Worm (Caenorhabditis elegans) whole organism, L3 larva: ENCODE measurements around the gene B0507.6.

Experiments used
- R02D3.7 ChIP-seq: fragments of 150-350 bp; optimal IDR thresholded peaks from 2 replicates; lab custom pipeline; 2014; ENCODE audit warnings: missing biosample characterization, missing genetic modification characterization
- ZK546.5 ChIP-seq: sonication (generic microtip); optimal IDR thresholded peaks from 2 replicates; lab custom pipeline; 2017; ENCODE audit warnings: missing biosample characterization, missing genetic modification characterization
- aly-2 ChIP-seq: fragments of 150-350 bp; optimal IDR thresholded peaks from 2 replicates; lab custom pipeline; 2014; ENCODE audit warnings: missing biosample characterization, missing genetic modification characterization
- ama-1 ChIP-seq: fragments of 150-350 bp; optimal IDR thresholded peaks from 2 replicates; lab custom pipeline; 2018
- ceh-16 ChIP-seq: sonication (generic microtip); optimal IDR thresholded peaks from 2 replicates; lab custom pipeline; 2017; ENCODE audit warnings: missing biosample characterization, missing genetic modification characterization
- ceh-82 ChIP-seq: fragments of 150-350 bp; optimal IDR thresholded peaks from 2 replicates; lab custom pipeline; 2014; ENCODE audit warnings: missing biosample characterization, missing genetic modification characterization
- ceh-9 ChIP-seq: sonication (generic microtip); optimal IDR thresholded peaks from 2 replicates; lab custom pipeline; 2018; ENCODE audit warnings: missing biosample characterization, missing genetic modification characterization
- egl-5 ChIP-seq: fragments of 150-350 bp; optimal IDR thresholded peaks from 2 replicates; lab custom pipeline; 2017; ENCODE audit warnings: missing biosample characterization, missing genetic modification reagents, missing genetic modification characterization, inconsistent platforms
- elt-2 ChIP-seq: sonication (generic microtip); optimal IDR thresholded peaks from 2 replicates; lab custom pipeline; 2016; ENCODE audit warnings: missing genetic modification reagents, mild to moderate bottlenecking, missing genetic modification characterization, missing compliant biosample characterization
- elt-3 ChIP-seq, 3 experiments: fragments of 150-350 bp in 1 of 3; sonication (generic microtip) in 2 of 3; optimal IDR thresholded peaks; 2 replicates in 2 of 3; 4 replicates in 1 of 3; lab custom pipeline; 2014 to 2017; ENCODE audit warnings: missing biosample characterization in 3 of 3, missing genetic modification characterization in 3 of 3
- fkh-10 ChIP-seq: sonication (generic microtip); optimal IDR thresholded peaks from 2 replicates; lab custom pipeline; 2017; ENCODE audit warnings: missing biosample characterization, missing genetic modification reagents, missing genetic modification characterization
- fkh-2 ChIP-seq: fragments of 150-350 bp; optimal IDR thresholded peaks from 2 replicates; lab custom pipeline; 2014; ENCODE audit warnings: missing biosample characterization, missing genetic modification reagents, missing genetic modification characterization
- fos-1 ChIP-seq: fragments of 150-350 bp; optimal IDR thresholded peaks from 2 replicates; lab custom pipeline; 2014; ENCODE audit warnings: missing biosample characterization, missing genetic modification characterization
- hmg-11 ChIP-seq: sonication (generic microtip); optimal IDR thresholded peaks from 2 replicates; lab custom pipeline; 2016; ENCODE audit warnings: missing genetic modification characterization, missing compliant biosample characterization
- jun-1 ChIP-seq: fragments of 150-350 bp; optimal IDR thresholded peaks from 2 replicates; lab custom pipeline; 2014; ENCODE audit warnings: missing biosample characterization, missing genetic modification reagents, missing genetic modification characterization
- lin-15B ChIP-seq: fragments of 150-350 bp; optimal IDR thresholded peaks from 2 replicates; lab custom pipeline; 2014; ENCODE audit warnings: missing biosample characterization, missing genetic modification characterization
- lin-39 ChIP-seq: fragments of 150-350 bp; optimal IDR thresholded peaks from 2 replicates; lab custom pipeline; 2018; ENCODE audit warnings: missing biosample characterization, missing genetic modification reagents, missing genetic modification characterization
- lsy-12 ChIP-seq: sonication (generic microtip); optimal IDR thresholded peaks from 2 replicates; lab custom pipeline; 2016; ENCODE audit warnings: mild to moderate bottlenecking, missing genetic modification characterization, missing compliant biosample characterization
- mdl-1 ChIP-seq: fragments of 150-350 bp; optimal IDR thresholded peaks from 2 replicates; lab custom pipeline; 2014; ENCODE audit warnings: missing biosample characterization, missing genetic modification characterization
- nfya-1 ChIP-seq: sonication (generic microtip); optimal IDR thresholded peaks from 2 replicates; lab custom pipeline; 2017; ENCODE audit warnings: missing genetic modification characterization, mild to moderate bottlenecking, missing compliant biosample characterization, antibody characterized with exemption, moderate library complexity; ENCODE audit not compliant: insufficient read depth
- nhr-12 ChIP-seq: fragments of 150-350 bp; optimal IDR thresholded peaks from 2 replicates; lab custom pipeline; 2014; ENCODE audit warnings: missing biosample characterization, missing genetic modification characterization
- nhr-23 ChIP-seq: fragments of 150-350 bp; optimal IDR thresholded peaks from 2 replicates; lab custom pipeline; 2014; ENCODE audit warnings: missing biosample characterization, missing genetic modification reagents, missing genetic modification characterization
- nhr-237 ChIP-seq: fragments of 150-350 bp; optimal IDR thresholded peaks from 2 replicates; lab custom pipeline; 2014; ENCODE audit warnings: missing biosample characterization, missing genetic modification characterization
- nhr-25 ChIP-seq: sonication (generic microtip); optimal IDR thresholded peaks from 2 replicates; lab custom pipeline; 2017; ENCODE audit warnings: missing biosample characterization, missing genetic modification characterization
- nhr-28 ChIP-seq: fragments of 150-350 bp; optimal IDR thresholded peaks from 2 replicates; lab custom pipeline; 2014; ENCODE audit warnings: missing biosample characterization, missing genetic modification characterization
- nhr-43 ChIP-seq: sonication (generic microtip); optimal IDR thresholded peaks from 2 replicates; lab custom pipeline; 2016; ENCODE audit warnings: mild to moderate bottlenecking, missing genetic modification characterization, missing compliant biosample characterization; ENCODE audit not compliant: poor library complexity, severe bottlenecking
- nhr-77 ChIP-seq: fragments of 150-350 bp; optimal IDR thresholded peaks from 2 replicates; lab custom pipeline; 2014; ENCODE audit warnings: missing biosample characterization, missing genetic modification characterization
- pha-4 ChIP-seq: fragments of 150-350 bp; optimal IDR thresholded peaks from 2 replicates; lab custom pipeline; 2014; ENCODE audit warnings: missing biosample characterization, missing genetic modification reagents, missing genetic modification characterization
- pqm-1 ChIP-seq: fragments of 150-350 bp; optimal IDR thresholded peaks from 2 replicates; lab custom pipeline; 2017; ENCODE audit warnings: missing biosample characterization, missing genetic modification characterization, inconsistent platforms
- snpc-4 ChIP-seq: fragments of 150-350 bp; optimal IDR thresholded peaks from 2 replicates; lab custom pipeline; 2014; ENCODE audit warnings: missing biosample characterization, missing genetic modification characterization
- tbx-2 ChIP-seq: sonication (generic microtip); optimal IDR thresholded peaks from 2 replicates; lab custom pipeline; 2016; ENCODE audit warnings: mild to moderate bottlenecking, missing genetic modification characterization, missing compliant biosample characterization
- unc-39 ChIP-seq: sonication (generic microtip); optimal IDR thresholded peaks from 4 replicates; lab custom pipeline; 2017; ENCODE audit warnings: missing biosample characterization, missing genetic modification characterization
- ztf-11 ChIP-seq: fragments of 150-350 bp; optimal IDR thresholded peaks from 2 replicates; lab custom pipeline; 2014; ENCODE audit warnings: missing biosample characterization, missing genetic modification characterization
- ztf-4 ChIP-seq: fragments of 150-350 bp; optimal IDR thresholded peaks from 2 replicates; lab custom pipeline; 2014; ENCODE audit warnings: missing biosample characterization, missing genetic modification characterization

B0507.6 gene

ce11 chrV:8785526-8785925, 39.6 kb downstream of the B0507.6 start:
- TF ChIP-seq nhr-28 (tag; lab: Kevin White, UChicago) = no peak
- peak; percentile 52 for TF ChIP-seq elt-2 (tag; lab: Kevin White, UChicago)
- TF ChIP-seq fos-1 (tag; lab: Kevin White, UChicago) = no peak
- TF ChIP-seq nfya-1 (tag; lab: Kevin White, UChicago) = peak; percentile 12
- no peak for TF ChIP-seq nhr-77 (tag; lab: Kevin White, UChicago)
- TF ChIP-seq mdl-1 (tag; lab: Kevin White, UChicago) = no peak
- no peak for TF ChIP-seq unc-39
- TF ChIP-seq hmg-11 (tag; lab: Kevin White, UChicago) = peak; percentile 51
- TF ChIP-seq nhr-25 (tag; lab: Kevin White, UChicago) = no peak
- peak; percentile 10 for TF ChIP-seq lin-15B (tag; lab: Kevin White, UChicago)
- TF ChIP-seq nhr-237 (tag; lab: Kevin White, UChicago) = no peak
- TF ChIP-seq ztf-4 = no peak
- TF ChIP-seq ZK546.5 (tag; lab: Kevin White, UChicago) = no peak
- peak; percentile 31 for TF ChIP-seq pha-4 (tag; lab: Kevin White, UChicago)
- peak; percentile 34 for TF ChIP-seq lin-39 (tag; lab: Kevin White, UChicago)

- TF ChIP-seq nhr-77 (tag; lab: Kevin White, UChicago) (no peak), R02D3.7 (tag; lab: Kevin White, UChicago) (no peak), ceh-82 (no peak), jun-1 (no peak), pha-4 (tag; lab: Kevin White, UChicago) (no peak), lin-15B (tag; lab: Kevin White, UChicago) (no peak)
Measured at ce11 chrV:8786245-8786644, 40.3 kb downstream of the B0507.6 start, which contains the start of gene sup-37. sup-37 (plus strand) TSS chrV:8786545.

ce11 chrV:8789345-8789744, 43.4 kb downstream of the B0507.6 start:
- TF ChIP-seq lin-39 (tag; lab: Kevin White, UChicago) (no peak), nhr-23 (tag; lab: Kevin White, UChicago) (no peak), ceh-82 (no peak), fkh-2 (tag; lab: Kevin White, UChicago) (no peak), aly-2 (tag; lab: Kevin White, UChicago) (no peak), elt-2 (tag; lab: Kevin White, UChicago) (no peak), tbx-2 (tag; lab: Kevin White, UChicago) (no peak), snpc-4 (tag; lab: Kevin White, UChicago) (no peak), elt-3 (tag; optimal IDR thresholded peaks at IDR 0.05; lab: Kevin White, UChicago) (no peak), ceh-16 (tag; lab: Kevin White, UChicago) (no peak), egl-5 (tag; lab: Kevin White, UChicago) (no peak), ceh-9 (tag; lab: Kevin White, UChicago) (no peak), hmg-11 (tag; lab: Kevin White, UChicago) (no peak), fos-1 (tag; lab: Kevin White, UChicago) (no peak), ama-1 (lab: Kevin White, UChicago) (no peak), nhr-43 (tag; lab: Kevin White, UChicago) (no peak)

DNA sequence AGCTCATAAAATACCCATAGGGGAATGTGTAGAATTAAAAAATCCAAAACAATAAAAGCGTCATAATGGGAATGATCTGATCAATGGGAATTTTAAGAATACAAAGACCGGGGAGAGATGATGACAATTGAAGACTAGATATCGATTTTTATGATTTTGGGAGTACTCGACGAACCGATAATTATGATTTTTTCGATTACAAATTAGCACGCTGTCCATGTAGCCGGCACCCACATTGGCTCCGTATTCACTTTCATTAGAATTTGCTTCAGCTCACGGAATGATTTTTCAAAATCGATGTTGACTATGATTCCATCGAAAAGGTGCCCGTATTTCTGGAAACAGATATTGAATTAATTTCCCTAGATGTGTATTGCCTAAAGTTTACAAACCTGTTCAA, 46.9 kb downstream of the B0507.6 start:
- TF ChIP-seq ztf-11 (tag; lab: Kevin White, UChicago) (no peak), nhr-12 (tag; lab: Kevin White, UChicago) (no peak), snpc-4 (tag; lab: Kevin White, UChicago) (no peak), lin-15B (tag; lab: Kevin White, UChicago) (no peak), ama-1 (lab: Kevin White, UChicago) (no peak), unc-39 (no peak), nhr-25 (tag; lab: Kevin White, UChicago) (no peak), ceh-16 (tag; lab: Kevin White, UChicago) (no peak), ztf-4 (no peak), ZK546.5 (tag; lab: Kevin White, UChicago) (no peak), pqm-1 (tag; lab: Kevin White, UChicago) (no peak), lsy-12 (tag; lab: Kevin White, UChicago) (no peak), nfya-1 (tag; lab: Kevin White, UChicago) (no peak), nhr-77 (tag; lab: Kevin White, UChicago) (no peak), pha-4 (tag; lab: Kevin White, UChicago) (no peak)

ce11 chrV:8795499-8795898, 49.5 kb downstream of the B0507.6 start:
- TF ChIP-seq elt-2 (tag; lab: Kevin White, UChicago) = peak; percentile 53
- TF ChIP-seq fkh-10 (GFP tag; lab: Kevin White, UChicago) = no peak
- TF ChIP-seq pqm-1 (tag; lab: Kevin White, UChicago) = peak; percentile 86
- TF ChIP-seq, all 47 proteins: peak for 2
